Fruit fly (Drosophila melanogaster): Measurements from ENCODE around the gene Sfp78E.

DNA sequence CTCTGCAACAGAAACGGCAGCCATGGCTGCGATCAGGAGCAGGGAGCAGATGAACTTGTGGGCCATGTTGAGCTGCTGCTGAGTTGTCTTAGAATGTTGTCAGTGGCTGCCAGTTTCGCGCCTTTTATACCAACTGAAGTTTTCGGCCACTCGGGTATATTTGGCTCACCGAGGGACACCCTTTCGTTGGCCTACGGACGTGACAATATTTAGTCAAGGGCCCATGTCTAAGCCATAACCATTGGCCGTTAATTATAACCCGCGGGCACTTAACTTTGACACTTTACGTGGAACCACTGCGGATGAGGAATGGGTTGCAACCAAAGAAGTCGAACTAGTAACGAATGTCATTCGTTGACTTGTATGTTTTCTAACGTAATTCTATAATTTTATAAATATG, 49.5 kb upstream of the Sfp78E start, which contains the start of gene CG14568:
- TF ChIP-seq ey (GFP tag; optimal IDR thresholded peaks at IDR 0.05) (no peak), Hr83 (GFP tag; optimal IDR thresholded peaks at IDR 0.05; ENCODE audit: poor library complexity, severe bottlenecking) (no peak), usp (GFP tag; optimal IDR thresholded peaks at IDR 0.05) (no peak)

All from whole organism, wandering third instar larva.